Fruit fly (Drosophila melanogaster): Measurements from ENCODE around the gene QC.

The QC gene

DNA sequence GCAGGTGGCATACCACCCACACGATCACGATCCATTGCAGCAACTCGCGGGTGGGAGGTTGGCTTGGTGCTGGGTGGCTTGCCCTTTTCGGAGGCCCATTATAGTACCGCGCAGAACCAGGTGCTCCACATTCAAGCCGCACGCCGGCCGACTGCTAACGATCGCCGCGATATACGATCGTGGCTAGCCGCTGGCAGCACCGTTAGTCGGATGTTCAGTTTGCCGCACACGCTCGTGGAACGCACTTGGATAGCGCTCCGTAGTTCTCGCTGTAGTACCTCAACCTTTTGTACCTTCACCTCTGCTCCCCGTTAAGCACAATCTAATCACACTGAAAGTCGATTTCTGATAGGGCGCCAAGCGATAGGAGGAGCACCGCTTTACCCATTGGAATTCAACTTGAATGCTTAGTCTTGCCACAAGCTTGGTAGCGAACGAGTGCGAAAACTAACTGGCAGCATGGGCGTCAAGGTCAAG is 21.4 kb upstream of the QC start, which contains the start of gene CG33523:
CG33523 (plus strand) TSS at position 217 of the 477 bp plus-strand sequence.
- TF ChIP-seq CG32121 (GFP tag; IDR thresholded peaks at IDR 0.05) (0 out of 2 replicates have a peak, but pooled peaks have one; percentile 19), EcR (GFP tag; optimal IDR thresholded peaks at IDR 0.05) (no peak)

dm6 chr3L:5922005-5922685 is 19.9 kb upstream of the QC start, which contains the start of gene CG32407:
Gene CG32407, plus strand, starts transcription at chr3L:5922055.
- peak; percentile 56; the same call in 1 of the 3 replicates for TF ChIP-seq CG4496 (GFP tag; IDR thresholded peaks at IDR 0.05)
- TF ChIP-seq Ets98B (GFP tag; IDR thresholded peaks at IDR 0.05): peak; percentile 41; the same call in 1 of the 2 replicates
- no peak for TF ChIP-seq CG14655 (GFP tag; optimal IDR thresholded peaks at IDR 0.05)
- no peak for TF ChIP-seq CG8301 (tag; optimal IDR thresholded peaks at IDR 0.05)
- no peak for TF ChIP-seq CG12605 (GFP tag; IDR thresholded peaks at IDR 0.05)
- TF ChIP-seq gl (tag; optimal IDR thresholded peaks at IDR 0.05): no peak
- TF ChIP-seq fd96Ca (GFP tag; IDR thresholded peaks at IDR 0.05): 0 out of 3 replicates have a peak, but pooled peaks have one; percentile 42
- TF ChIP-seq CG32121 (GFP tag; IDR thresholded peaks at IDR 0.05): 0 out of 2 replicates have a peak, but pooled peaks have one; percentile 11
- TF ChIP-seq CG15710 (tag; optimal IDR thresholded peaks at IDR 0.05): no peak
- no peak for TF ChIP-seq Pif1A (GFP tag; optimal IDR thresholded peaks at IDR 0.05)
- TF ChIP-seq Snoo (tag; optimal IDR thresholded peaks at IDR 0.05): no peak
- peak; percentile 21 for TF ChIP-seq CG34367 (tag; optimal IDR thresholded peaks at IDR 0.05)
- TF ChIP-seq CG10348 (GFP tag; IDR thresholded peaks at IDR 0.05): no peak
- no peak for TF ChIP-seq CG9948 (tag; optimal IDR thresholded peaks at IDR 0.05)
- TF ChIP-seq CG13204 (GFP tag; optimal IDR thresholded peaks at IDR 0.05): peak; percentile 76
- TF ChIP-seq rn (GFP tag; IDR thresholded peaks at IDR 0.05): no peak
- no peak for TF ChIP-seq CG17806 (tag; optimal IDR thresholded peaks at IDR 0.05)
- TF ChIP-seq D1 (tag; optimal IDR thresholded peaks at IDR 0.05): no peak
- TF ChIP-seq Pif1B (GFP tag; optimal IDR thresholded peaks at IDR 0.05): no peak
- TF ChIP-seq CG8159 (tag; optimal IDR thresholded peaks at IDR 0.05): no peak
- TF ChIP-seq EcR (GFP tag; optimal IDR thresholded peaks at IDR 0.05): no peak

DNA sequence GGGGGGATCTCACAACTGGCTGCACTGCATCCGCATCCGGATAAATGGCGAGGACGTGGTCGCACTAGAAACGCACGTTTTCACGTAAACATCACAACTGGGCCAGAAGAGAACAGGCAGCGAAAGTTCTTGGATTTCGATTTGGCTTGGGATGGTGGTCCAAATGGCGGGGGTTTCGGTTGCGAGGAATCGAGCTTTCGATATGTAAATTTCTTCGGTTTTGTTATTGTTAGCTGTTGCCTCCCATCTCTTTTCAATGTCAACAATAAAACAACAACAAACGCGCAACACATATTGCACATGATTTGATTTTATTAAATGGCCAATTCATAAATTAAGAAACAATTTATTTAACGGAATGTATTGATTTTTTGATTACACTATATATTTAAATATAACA is 19.0 kb upstream of the QC start, which contains the start of gene PXo:
PXo (minus strand) TSS at position 101 of the 400 bp plus-strand sequence.
- TF ChIP-seq CG13204 (GFP tag; optimal IDR thresholded peaks at IDR 0.05) (no peak), CG34367 (tag; optimal IDR thresholded peaks at IDR 0.05) (no peak), Pif1B (GFP tag; optimal IDR thresholded peaks at IDR 0.05) (no peak), CG4496 (GFP tag; IDR thresholded peaks at IDR 0.05) (no peak), CG14655 (GFP tag; optimal IDR thresholded peaks at IDR 0.05) (no peak), CG10348 (GFP tag; IDR thresholded peaks at IDR 0.05) (no peak), EcR (GFP tag; optimal IDR thresholded peaks at IDR 0.05) (no peak), Snoo (tag; optimal IDR thresholded peaks at IDR 0.05) (no peak), Pif1A (GFP tag; optimal IDR thresholded peaks at IDR 0.05) (no peak), CG12605 (GFP tag; IDR thresholded peaks at IDR 0.05) (no peak), CG17806 (tag; optimal IDR thresholded peaks at IDR 0.05) (no peak), CG8159 (tag; optimal IDR thresholded peaks at IDR 0.05) (no peak), CG8301 (tag; optimal IDR thresholded peaks at IDR 0.05) (no peak), D1 (tag; optimal IDR thresholded peaks at IDR 0.05) (no peak), fd96Ca (GFP tag; IDR thresholded peaks at IDR 0.05) (no peak)

DNA sequence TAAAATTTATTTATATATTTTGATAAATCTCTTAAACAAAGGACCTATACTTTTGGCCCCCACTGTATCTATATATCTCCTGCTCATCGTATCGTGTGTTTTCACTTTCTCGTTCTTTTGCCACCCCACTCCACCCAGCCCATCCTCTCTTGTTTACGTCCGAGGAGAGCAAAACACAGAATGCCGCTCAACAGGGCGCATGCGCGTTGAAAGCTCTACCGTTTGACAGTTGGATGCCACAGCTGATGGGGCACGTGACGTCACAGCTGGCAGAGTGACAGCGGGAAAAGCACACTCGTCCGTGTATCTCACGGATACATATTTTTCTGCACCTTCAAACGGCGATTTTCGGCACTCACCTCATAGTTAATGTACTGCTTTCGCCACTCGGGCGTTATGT is 18.5 kb upstream of the QC start:
- TF ChIP-seq CG34367 (tag; optimal IDR thresholded peaks at IDR 0.05) (no peak), CG17806 (tag; optimal IDR thresholded peaks at IDR 0.05) (no peak), CG14655 (GFP tag; optimal IDR thresholded peaks at IDR 0.05) (no peak), CG32121 (GFP tag; IDR thresholded peaks at IDR 0.05) (no peak), EcR (GFP tag; optimal IDR thresholded peaks at IDR 0.05) (no peak), Pif1B (GFP tag; optimal IDR thresholded peaks at IDR 0.05) (no peak)

- TF ChIP-seq CG12605 (GFP tag; IDR thresholded peaks at IDR 0.05): peak; percentile 85
- TF ChIP-seq Snoo (tag; optimal IDR thresholded peaks at IDR 0.05): no peak
Measured at dm6 chr3L:5907077-5907476, 4.8 kb upstream of the QC start, which contains the start of gene CG13288. Gene CG13288, plus strand, starts transcription at chr3L:5907381.

DNA sequence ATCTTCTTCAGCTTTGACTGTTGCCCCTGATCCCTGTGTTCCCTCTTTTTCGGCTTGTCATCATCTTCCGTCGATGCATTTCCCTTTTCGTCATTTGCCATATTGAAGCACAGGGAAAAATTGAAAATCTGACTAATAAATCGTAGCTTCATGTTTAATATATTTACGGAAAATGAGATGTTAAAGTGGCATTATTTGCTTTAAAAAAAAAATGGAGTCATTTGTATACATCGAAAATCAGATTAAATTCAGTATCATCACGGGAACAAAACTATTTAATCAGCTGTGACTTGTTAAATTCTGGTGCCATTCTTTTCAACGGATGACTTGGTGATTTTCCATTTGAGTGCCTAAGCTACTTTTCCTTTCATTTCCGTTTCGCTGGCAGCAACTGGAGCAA is 4.3 kb upstream of the QC start, which contains the start of gene CG10486:
CG10486 (minus strand) TSS at position 101 of the 400 bp plus-strand sequence.
- no peak for TF ChIP-seq D1 (tag; optimal IDR thresholded peaks at IDR 0.05)
- TF ChIP-seq CG8159 (tag; optimal IDR thresholded peaks at IDR 0.05): no peak
- no peak for TF ChIP-seq Pif1A (GFP tag; optimal IDR thresholded peaks at IDR 0.05)
- no peak for TF ChIP-seq CG15710 (tag; optimal IDR thresholded peaks at IDR 0.05)
- TF ChIP-seq CG32121 (GFP tag; IDR thresholded peaks at IDR 0.05): no peak
- no peak for TF ChIP-seq EcR (GFP tag; optimal IDR thresholded peaks at IDR 0.05)
- TF ChIP-seq CG13204 (GFP tag; optimal IDR thresholded peaks at IDR 0.05): no peak
- no peak for TF ChIP-seq gl (tag; optimal IDR thresholded peaks at IDR 0.05)
- no peak for TF ChIP-seq CG9948 (tag; optimal IDR thresholded peaks at IDR 0.05)

DNA sequence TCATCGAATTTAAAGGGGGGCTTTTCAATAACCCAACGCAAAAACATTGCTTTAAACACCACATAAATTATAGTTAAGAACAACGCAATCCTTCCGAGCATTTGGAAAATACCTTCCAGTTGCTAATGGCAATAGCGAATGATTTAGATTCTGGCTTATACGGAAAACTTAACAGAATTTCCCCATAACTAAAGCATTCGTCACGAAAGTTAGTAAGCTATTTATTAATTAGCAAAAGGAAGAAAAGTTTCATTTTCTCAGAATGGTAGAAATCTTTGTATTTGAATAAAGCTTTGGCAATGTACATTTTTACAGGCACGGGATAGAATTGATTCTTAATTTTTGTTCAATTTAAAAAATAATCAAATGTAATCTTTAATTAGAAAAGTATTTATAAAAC is 1.7 kb upstream of the QC start, which contains the start of gene CG32413:
CG32413 (minus strand) TSS at position 101 of the 400 bp plus-strand sequence.
- TF ChIP-seq D1 (tag; optimal IDR thresholded peaks at IDR 0.05) (no peak), CG15710 (tag; optimal IDR thresholded peaks at IDR 0.05) (no peak), CG17806 (tag; optimal IDR thresholded peaks at IDR 0.05) (no peak), CG10348 (GFP tag; IDR thresholded peaks at IDR 0.05) (no peak), CG12605 (GFP tag; IDR thresholded peaks at IDR 0.05) (no peak), CG13204 (GFP tag; optimal IDR thresholded peaks at IDR 0.05) (no peak)

Data from whole organism, pupa.